Fruit fly (Drosophila melanogaster) whole organism, prepupa: ENCODE measurements around the gene CG43880.

Source experiments
- Blimp-1 ChIP-seq: fragments of 200-800 bp; sonication (Bioruptor generic); optimal IDR thresholded peaks from 3 replicates; lab custom pipeline; 2017; ENCODE audit warnings: missing biosample characterization, missing genetic modification characterization, mild to moderate bottlenecking, moderate library complexity, missing genetic modification reagents
- CG10631 ChIP-seq: fragments of 200-800 bp; sonication (Bioruptor generic); optimal IDR thresholded peaks from 2 replicates; lab custom pipeline; 2016; ENCODE audit warnings: missing biosample characterization, missing genetic modification characterization
- CG10669 ChIP-seq: fragments of 200-800 bp; sonication (Bioruptor generic); optimal IDR thresholded peaks from 3 replicates; lab custom pipeline; 2018; ENCODE audit warnings: missing biosample characterization, mild to moderate bottlenecking, missing genetic modification characterization, moderate library complexity
- CG11294 ChIP-seq: fragments of 200-800 bp; sonication (Bioruptor generic); IDR thresholded peaks from 2 replicates; pipeline ENCODE4 v1.3.6; 2022; ENCODE audit warnings: missing biosample characterization, missing genetic modification characterization
- CG11762 ChIP-seq: fragments of 200-800 bp; sonication (Bioruptor generic); optimal IDR thresholded peaks from 3 replicates; lab custom pipeline; 2016; ENCODE audit warnings: missing biosample characterization, missing genetic modification characterization; ENCODE audit not compliant: insufficient read depth
- CG16779 ChIP-seq: fragments of 200-800 bp; sonication (Bioruptor generic); optimal IDR thresholded peaks from 3 replicates; lab custom pipeline; 2017; ENCODE audit warnings: missing biosample characterization, mild to moderate bottlenecking, missing genetic modification characterization
- CG32006 ChIP-seq: fragments of 200-800 bp; sonication (Bioruptor generic); optimal IDR thresholded peaks from 3 replicates; lab custom pipeline; 2017; ENCODE audit warnings: missing biosample characterization, mild to moderate bottlenecking, missing genetic modification characterization
- CG34406 ChIP-seq: fragments of 200-800 bp; sonication (Bioruptor generic); optimal IDR thresholded peaks from 3 replicates; lab custom pipeline; 2016; ENCODE audit warnings: missing biosample characterization, missing genetic modification characterization
- CG3919 ChIP-seq: fragments of 200-800 bp; sonication (Bioruptor generic); optimal IDR thresholded peaks from 3 replicates; lab custom pipeline; 2016; ENCODE audit warnings: missing biosample characterization, missing genetic modification characterization
- CG4318 ChIP-seq: fragments of 200-800 bp; sonication (Bioruptor generic); optimal IDR thresholded peaks from 3 replicates; lab custom pipeline; 2017; ENCODE audit warnings: missing biosample characterization, mild to moderate bottlenecking, missing genetic modification characterization
- CG6163 ChIP-seq: fragments of 200-800 bp; sonication (Bioruptor generic); IDR thresholded peaks from 3 replicates; pipeline ENCODE4 v1.3.6; 2022; ENCODE audit warnings: missing biosample characterization, missing genetic modification characterization
- CG6276 ChIP-seq: fragments of 200-800 bp; sonication (Bioruptor generic); optimal IDR thresholded peaks from 2 replicates; lab custom pipeline; 2017; ENCODE audit warnings: missing biosample characterization, mild to moderate bottlenecking, missing genetic modification characterization
- CG6792 ChIP-seq: fragments of 200-800 bp; sonication (Bioruptor generic); optimal IDR thresholded peaks from 3 replicates; lab custom pipeline; 2016; ENCODE audit warnings: missing biosample characterization, missing genetic modification characterization
- CG8119 ChIP-seq: fragments of 200-800 bp; sonication (Bioruptor generic); IDR thresholded peaks from 3 replicates; pipeline ENCODE4 v1.3.6; 2022; ENCODE audit warnings: missing biosample characterization, missing genetic modification characterization
- CG8319 ChIP-seq: fragments of 200-800 bp; sonication (Bioruptor generic); optimal IDR thresholded peaks from 3 replicates; lab custom pipeline; 2016; ENCODE audit warnings: missing biosample characterization, missing genetic modification characterization
- CG8632 ChIP-seq: fragments of 200-800 bp; sonication (Bioruptor generic); optimal IDR thresholded peaks from 3 replicates; lab custom pipeline; 2016; ENCODE audit warnings: missing biosample characterization, missing genetic modification characterization
- CG9139 ChIP-seq: fragments of 200-800 bp; sonication (Bioruptor generic); optimal IDR thresholded peaks from 3 replicates; lab custom pipeline; 2017; ENCODE audit warnings: missing biosample characterization, mild to moderate bottlenecking, missing genetic modification characterization
- Eip75B ChIP-seq: fragments of 200-800 bp; sonication (Bioruptor generic); optimal IDR thresholded peaks from 3 replicates; lab custom pipeline; 2016; ENCODE audit warnings: missing biosample characterization, missing genetic modification characterization
- Eip78C ChIP-seq: fragments of 200-800 bp; sonication (Bioruptor generic); peaks from one replicate; lab custom pipeline; 2016; ENCODE audit warnings: missing biosample characterization, missing genetic modification characterization
- Eip93F ChIP-seq: fragments of 200-800 bp; sonication (Bioruptor generic); optimal IDR thresholded peaks from 2 replicates; lab custom pipeline; 2016; ENCODE audit warnings: missing biosample characterization, mild to moderate bottlenecking, missing genetic modification characterization
- Ets21C ChIP-seq: fragments of 200-800 bp; sonication (Bioruptor generic); optimal IDR thresholded peaks from 3 replicates; lab custom pipeline; 2016; ENCODE audit warnings: missing biosample characterization, missing genetic modification characterization
- Gug ChIP-seq: fragments of 200-800 bp; sonication (Bioruptor generic); IDR thresholded peaks from 2 replicates; pipeline ENCODE4 v1.3.6; 2022; ENCODE audit warnings: missing biosample characterization, missing genetic modification characterization
- Hr38 ChIP-seq: sonication (Bioruptor generic); optimal IDR thresholded peaks from 2 replicates; lab custom pipeline; 2016; ENCODE audit warnings: missing biosample characterization, missing genetic modification characterization
- Hr39 ChIP-seq: fragments of 200-800 bp; sonication (Bioruptor generic); optimal IDR thresholded peaks from 2 replicates; lab custom pipeline; 2016; ENCODE audit warnings: missing biosample characterization, missing genetic modification characterization
- Hr4 ChIP-seq: fragments of 200-800 bp; sonication (Bioruptor generic); optimal IDR thresholded peaks from 3 replicates; lab custom pipeline; 2016; ENCODE audit warnings: missing biosample characterization, missing genetic modification characterization
- Lpt ChIP-seq: fragments of 200-800 bp; sonication (Bioruptor generic); optimal IDR thresholded peaks from 3 replicates; lab custom pipeline; 2016; ENCODE audit warnings: missing biosample characterization, missing genetic modification characterization
- Met ChIP-seq: fragments of 200-800 bp; sonication (Bioruptor generic); optimal IDR thresholded peaks from 3 replicates; lab custom pipeline; 2016; ENCODE audit warnings: missing biosample characterization, missing genetic modification characterization
- OdsH ChIP-seq: fragments of 200-800 bp; sonication (Bioruptor generic); optimal IDR thresholded peaks from 3 replicates; lab custom pipeline; 2016; ENCODE audit warnings: missing biosample characterization, missing genetic modification characterization
- Smox ChIP-seq: fragments of 200-800 bp; sonication (Bioruptor generic); optimal IDR thresholded peaks from 3 replicates; lab custom pipeline; 2016; ENCODE audit warnings: missing biosample characterization, missing genetic modification characterization
- Sox102F ChIP-seq: fragments of 200-800 bp; sonication (Bioruptor generic); optimal IDR thresholded peaks from 2 replicates; lab custom pipeline; 2016; ENCODE audit warnings: missing biosample characterization, mild to moderate bottlenecking, missing genetic modification characterization
- Sox15 ChIP-seq: fragments of 200-800 bp; sonication (Bioruptor generic); optimal IDR thresholded peaks from 3 replicates; lab custom pipeline; 2016; ENCODE audit warnings: missing biosample characterization, missing genetic modification characterization
- achi ChIP-seq: fragments of 200-800 bp; sonication (Bioruptor generic); optimal IDR thresholded peaks from 3 replicates; lab custom pipeline; 2016; ENCODE audit warnings: missing biosample characterization, missing genetic modification characterization
- cyc ChIP-seq: fragments of 200-800 bp; sonication (Bioruptor generic); optimal IDR thresholded peaks from 3 replicates; lab custom pipeline; 2016; ENCODE audit warnings: missing biosample characterization, missing genetic modification characterization
- dac ChIP-seq: fragments of 200-800 bp; sonication (Bioruptor generic); optimal IDR thresholded peaks from 2 replicates; lab custom pipeline; 2017; ENCODE audit warnings: missing biosample characterization, mild to moderate bottlenecking, missing genetic modification characterization
- eg ChIP-seq: fragments of 200-800 bp; sonication (Bioruptor generic); IDR thresholded peaks from 3 replicates; pipeline ENCODE4 v1.3.6; 2022; ENCODE audit warnings: missing biosample characterization, missing genetic modification characterization
- fkh ChIP-seq: fragments of 200-800 bp; sonication (Bioruptor generic); optimal IDR thresholded peaks from 3 replicates; lab custom pipeline; 2017; ENCODE audit warnings: missing biosample characterization, mild to moderate bottlenecking, missing genetic modification characterization, moderate library complexity
- lz ChIP-seq: fragments of 200-800 bp; sonication (Bioruptor generic); optimal IDR thresholded peaks from 3 replicates; lab custom pipeline; 2016; ENCODE audit warnings: missing biosample characterization, missing genetic modification characterization
- pdm3 ChIP-seq: fragments of 200-800 bp; sonication (Bioruptor generic); optimal IDR thresholded peaks from 3 replicates; lab custom pipeline; 2016; ENCODE audit warnings: missing biosample characterization, missing genetic modification characterization
- salr ChIP-seq, 2 experiments: fragments of 200-800 bp; sonication (Bioruptor generic); optimal IDR thresholded peaks; 3 replicates each; lab custom pipeline; 2016 to 2018; ENCODE audit warnings: missing biosample characterization in 2 of 2, missing genetic modification characterization in 2 of 2, mild to moderate bottlenecking in 1 of 2
- ss ChIP-seq, 2 experiments: fragments of 200-800 bp; sonication (Bioruptor generic); optimal IDR thresholded peaks; 2 replicates in 1 of 2; 3 replicates in 1 of 2; lab custom pipeline; 2017 to 2018; ENCODE audit warnings: mild to moderate bottlenecking in 2 of 2, missing biosample characterization in 2 of 2, missing genetic modification characterization in 2 of 2, moderate library complexity in 1 of 2
- svp ChIP-seq: fragments of 200-800 bp; sonication (Bioruptor generic); peaks from one replicate; lab custom pipeline; 2016; ENCODE audit warnings: missing biosample characterization, missing genetic modification characterization
- topi ChIP-seq: fragments of 200-800 bp; sonication (Bioruptor generic); optimal IDR thresholded peaks from 3 replicates; lab custom pipeline; 2016; ENCODE audit warnings: missing biosample characterization, missing genetic modification characterization

The CG43880 gene

dm6 chr3L:7911765-7912556 is 34.2 kb downstream of the CG43880 start, which contains the start of the genes pbl and CG8281 (continued):
- TF ChIP-seq CG34406 (GFP tag; lab: Kevin White, UChicago) = peak; percentile 30
- no peak for TF ChIP-seq Blimp-1
- peak; percentile 60 for TF ChIP-seq Hr4
- peak; percentile 32 for TF ChIP-seq Met (GFP tag; lab: Kevin White, UChicago)
- TF ChIP-seq CG6792 (GFP tag; lab: Kevin White, UChicago) = peak; percentile 8
- no peak for TF ChIP-seq CG16779 (tag; lab: Kevin White, UChicago)
- peak; percentile 46 for TF ChIP-seq CG32006 (GFP tag; lab: Kevin White, UChicago)
- no peak for TF ChIP-seq Hr38
- peak; percentile 29 for TF ChIP-seq Eip75B (GFP tag; lab: Kevin White, UChicago)
- TF ChIP-seq CG3919 (GFP tag; lab: Kevin White, UChicago) = peak; percentile 30
- TF ChIP-seq ss (GFP tag; optimal IDR thresholded peaks at IDR 0.05; lab: Kevin White, UChicago) = no peak
- TF ChIP-seq eg (GFP tag; lab: Robert Waterston, UW) = peak; percentile 69; the same call in 2 of the 3 replicates
- TF ChIP-seq CG9139 (GFP tag; lab: Kevin White, UChicago) = peak; percentile 22

- no peak for TF ChIP-seq achi (GFP tag; lab: Kevin White, UChicago)
- peak; percentile 72 for TF ChIP-seq svp (GFP tag; lab: Kevin White, UChicago)
- TF ChIP-seq topi (GFP tag; lab: Kevin White, UChicago) = peak; percentile 26
- TF ChIP-seq CG6276 (GFP tag; lab: Kevin White, UChicago) = no peak
- no peak for TF ChIP-seq Hr38
- TF ChIP-seq Ets21C (GFP tag; lab: Kevin White, UChicago) = no peak
- peak; percentile 29 for TF ChIP-seq Eip78C
- no peak for TF ChIP-seq CG9139 (GFP tag; lab: Kevin White, UChicago)
- TF ChIP-seq cyc (GFP tag; lab: Kevin White, UChicago) = no peak
- TF ChIP-seq Met (GFP tag; lab: Kevin White, UChicago) = peak; percentile 23
- no peak for TF ChIP-seq Sox102F (GFP tag; lab: Kevin White, UChicago)
- no peak for TF ChIP-seq lz (GFP tag; lab: Kevin White, UChicago)
- no peak for TF ChIP-seq Blimp-1
- no peak for TF ChIP-seq OdsH
- no peak for TF ChIP-seq CG10631 (GFP tag; lab: Kevin White, UChicago)
- peak; percentile 3 for TF ChIP-seq Hr39 (GFP tag; lab: Kevin White, UChicago)
- no peak for TF ChIP-seq ss (GFP tag; optimal IDR thresholded peaks at IDR 0.05; lab: Kevin White, UChicago)
These were observed 35.1 kb downstream of the CG43880 start for dm6 chr3L:7910916-7911467.

dm6 chr3L:7909695-7910463 is 36.2 kb downstream of the CG43880 start:
- TF ChIP-seq svp (GFP tag; lab: Kevin White, UChicago) = peak; percentile 49
- no peak for TF ChIP-seq Hr39 (GFP tag; lab: Kevin White, UChicago)
- TF ChIP-seq CG4318 = no peak
- TF ChIP-seq CG6276 (GFP tag; lab: Kevin White, UChicago) = no peak
- TF ChIP-seq salr (GFP tag; optimal IDR thresholded peaks at IDR 0.05; lab: Kevin White, UChicago) = peak in 1 of 2 experiments; percentile 32
- no peak for TF ChIP-seq CG10669
- no peak for TF ChIP-seq pdm3 (GFP tag; lab: Kevin White, UChicago)
- TF ChIP-seq Hr38 = no peak
- peak; percentile 28 for TF ChIP-seq Hr4
- TF ChIP-seq Lpt (GFP tag; lab: Kevin White, UChicago) = no peak
- no peak for TF ChIP-seq lz (GFP tag; lab: Kevin White, UChicago)
- no peak for TF ChIP-seq Smox (GFP tag; lab: Kevin White, UChicago)
- TF ChIP-seq fkh (GFP tag; lab: Kevin White, UChicago) = no peak
- peak; percentile 72 for TF ChIP-seq Eip78C
- no peak for TF ChIP-seq CG8632 (GFP tag; lab: Kevin White, UChicago)
- TF ChIP-seq CG11762 (GFP tag; lab: Kevin White, UChicago) = no peak
- no peak for TF ChIP-seq CG6792 (GFP tag; lab: Kevin White, UChicago)
- TF ChIP-seq eg (GFP tag; lab: Robert Waterston, UW) = 0 out of 3 replicates have a peak, but pooled peaks have one; percentile 27
- TF ChIP-seq Gug (GFP tag; lab: Robert Waterston, UW) = no peak
- TF ChIP-seq Met (GFP tag; lab: Kevin White, UChicago) = no peak
- TF ChIP-seq CG6163 (GFP tag; lab: Robert Waterston, UW) = no peak
- no peak for TF ChIP-seq CG8319
- no peak for TF ChIP-seq dac
- TF ChIP-seq topi (GFP tag; lab: Kevin White, UChicago) = no peak
- no peak for TF ChIP-seq CG8119 (GFP tag; lab: Robert Waterston, UW)
- TF ChIP-seq Eip93F (GFP tag; lab: Kevin White, UChicago) = no peak
- TF ChIP-seq CG11294 (GFP tag; lab: Robert Waterston, UW) = 0 out of 2 replicates have a peak, but pooled peaks have one; percentile 11
- no peak for TF ChIP-seq Sox15 (GFP tag; lab: Kevin White, UChicago)
- no peak for TF ChIP-seq Blimp-1
